Fruit fly (Drosophila melanogaster): ENCODE results near the gene Ddc.

DNA sequence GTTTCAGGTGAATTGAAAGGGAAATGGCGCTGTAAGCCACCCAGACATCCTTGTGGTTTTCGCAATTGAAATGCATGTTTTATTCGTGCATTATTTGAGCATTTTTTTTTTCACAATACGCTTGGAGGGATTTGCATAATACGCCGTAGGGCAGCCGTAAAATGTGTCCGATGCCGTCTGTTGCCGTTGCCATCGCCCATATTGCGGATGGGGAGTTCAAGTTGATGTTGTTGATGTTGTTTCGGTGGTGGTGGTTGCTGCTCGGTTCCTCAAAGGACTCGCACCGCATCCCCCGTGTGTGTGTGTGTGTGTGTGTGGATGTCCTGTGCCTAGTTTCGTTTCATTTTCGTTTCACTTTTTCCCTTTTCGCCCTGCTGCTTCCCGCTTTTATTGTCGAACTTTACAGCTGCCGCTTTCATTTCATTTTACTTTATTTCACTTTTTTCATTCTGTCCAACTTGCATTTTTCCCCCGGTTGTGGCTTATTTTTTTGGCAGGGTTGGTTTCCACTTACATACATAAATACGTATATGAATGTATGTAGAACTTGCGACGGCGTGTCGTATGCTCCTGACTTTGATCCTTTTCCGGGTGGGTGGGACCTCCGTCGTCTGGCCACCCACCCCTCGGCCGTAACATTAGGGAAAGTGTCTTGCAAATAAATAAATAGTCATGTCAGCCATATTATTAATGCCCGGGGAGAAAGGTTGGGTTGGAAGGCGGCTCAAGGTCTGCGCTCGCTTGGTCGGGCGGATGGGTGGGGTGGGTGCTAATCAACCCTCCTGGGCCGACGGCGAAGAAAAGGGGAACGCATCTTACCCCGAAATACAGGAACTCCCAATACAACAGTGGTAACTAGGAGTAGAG, 17.6 kb upstream of the Ddc start:
- TF ChIP-seq CTCF (optimal IDR thresholded peaks at IDR 0.05) (no peak), CG8478 (optimal IDR thresholded peaks at IDR 0.05) (no peak)
